Worm (Caenorhabditis elegans): Measurements from ENCODE around the gene T25B9.5.

Gene T25B9.5

ce11 chrIV:10745332-10745731 lies 9.3 kb downstream of the T25B9.5 start:
- TF ChIP-seq ztf-1 (GFP tag; conservative IDR thresholded peaks at IDR 0.05) = no peak
- TF ChIP-seq sma-3 (GFP tag; optimal IDR thresholded peaks at IDR 0.05) = no peak
- no peak for TF ChIP-seq nhr-129 (tag; optimal IDR thresholded peaks at IDR 0.05)
- no peak for TF ChIP-seq nhr-12 (tag; optimal IDR thresholded peaks at IDR 0.05)
- TF ChIP-seq R02D3.7 (tag; optimal IDR thresholded peaks at IDR 0.05) = no peak
- no peak for TF ChIP-seq fos-1 (tag; optimal IDR thresholded peaks at IDR 0.05)
- TF ChIP-seq nhr-77 (tag; optimal IDR thresholded peaks at IDR 0.05) = no peak
- no peak for TF ChIP-seq Y55F3AM.14 (GFP tag; optimal IDR thresholded peaks at IDR 0.05)
- no peak for TF ChIP-seq ztf-11 (tag; optimal IDR thresholded peaks at IDR 0.05)
- no peak for TF ChIP-seq lin-39 (tag; optimal IDR thresholded peaks at IDR 0.05)
- no peak for TF ChIP-seq gmeb-1 (tag; optimal IDR thresholded peaks at IDR 0.05)
- TF ChIP-seq ceh-16 (tag; optimal IDR thresholded peaks at IDR 0.05) = no peak
- TF ChIP-seq alr-1 (tag; optimal IDR thresholded peaks at IDR 0.05) = no peak
- no peak for TF ChIP-seq lsy-2 (tag; optimal IDR thresholded peaks at IDR 0.05)
- no peak for TF ChIP-seq skn-1 (tag; optimal IDR thresholded peaks at IDR 0.05)
- TF ChIP-seq dmd-4 (tag; optimal IDR thresholded peaks at IDR 0.05) = no peak
- TF ChIP-seq lin-11 (tag; optimal IDR thresholded peaks at IDR 0.05) = no peak
- TF ChIP-seq nhr-6 (tag; optimal IDR thresholded peaks at IDR 0.05) = no peak
- no peak for TF ChIP-seq ama-1 (optimal IDR thresholded peaks at IDR 0.05)

- TF ChIP-seq nhr-11 (tag; optimal IDR thresholded peaks at IDR 0.05) (no peak), lin-11 (tag; optimal IDR thresholded peaks at IDR 0.05) (no peak), mab-5 (tag; optimal IDR thresholded peaks at IDR 0.05) (no peak), sem-4 (tag; optimal IDR thresholded peaks at IDR 0.05) (no peak), mdl-1 (tag; optimal IDR thresholded peaks at IDR 0.05) (no peak), Y55F3AM.14 (GFP tag; optimal IDR thresholded peaks at IDR 0.05) (no peak), alr-1 (tag; optimal IDR thresholded peaks at IDR 0.05) (no peak), nhr-237 (tag; optimal IDR thresholded peaks at IDR 0.05) (no peak), sma-3 (GFP tag; optimal IDR thresholded peaks at IDR 0.05) (no peak), nhr-12 (tag; optimal IDR thresholded peaks at IDR 0.05) (no peak), nhr-6 (tag; optimal IDR thresholded peaks at IDR 0.05) (no peak)
Measured at ce11 chrIV:10744475-10744874, 10.1 kb downstream of the T25B9.5 start, which contains the start of gene T25B9.3. Gene T25B9.3 (plus strand): TSS chrIV:10744775.

ce11 chrIV:10738328-10738727 lies 16.3 kb downstream of the T25B9.5 start, which contains the start of gene ssp-34:
Gene ssp-34 (minus strand): TSS chrIV:10738602.
- TF ChIP-seq ztf-4 (tag; optimal IDR thresholded peaks at IDR 0.05) (no peak), mdl-1 (tag; optimal IDR thresholded peaks at IDR 0.05) (no peak), nhr-77 (tag; optimal IDR thresholded peaks at IDR 0.05) (no peak), nhr-21 (tag; optimal IDR thresholded peaks at IDR 0.05) (no peak)

- TF ChIP-seq nhr-25 (tag; optimal IDR thresholded peaks at IDR 0.05) (peak; percentile 76), elt-1 (tag; optimal IDR thresholded peaks at IDR 0.05) (no peak), ceh-16 (tag; optimal IDR thresholded peaks at IDR 0.05) (no peak)
Measured at ce11 chrIV:10737011-10737553, 17.5 kb downstream of the T25B9.5 start, which contains the start of gene grl-21. Gene grl-21 (plus strand): TSS chrIV:10737474.

ce11 chrIV:10734527-10735436 lies 19.8 kb downstream of the T25B9.5 start, which contains the start of the genes orc-5 and cyb-1:
Gene orc-5 (minus strand): TSS chrIV:10734588.
Gene cyb-1 (plus strand): TSS chrIV:10735216.
- no peak for TF ChIP-seq dmd-4 (tag; optimal IDR thresholded peaks at IDR 0.05)
- peak in 1 of 2 experiments; percentile 19 for TF ChIP-seq mdl-1 (tag; optimal IDR thresholded peaks at IDR 0.05)
- no peak for TF ChIP-seq Y55F3AM.14 (GFP tag; optimal IDR thresholded peaks at IDR 0.05)
- TF ChIP-seq ZK546.5 (tag; optimal IDR thresholded peaks at IDR 0.05) = no peak
- no peak for TF ChIP-seq elt-1 (tag; optimal IDR thresholded peaks at IDR 0.05)
- no peak for TF ChIP-seq alr-1 (tag; optimal IDR thresholded peaks at IDR 0.05)
- no peak for TF ChIP-seq nhr-10 (tag; optimal IDR thresholded peaks at IDR 0.05)
- TF ChIP-seq nhr-25 (tag; optimal IDR thresholded peaks at IDR 0.05) = peak; percentile 67
- no peak for TF ChIP-seq peb-1 (tag; optimal IDR thresholded peaks at IDR 0.05)
- TF ChIP-seq mbf-1 (tag; optimal IDR thresholded peaks at IDR 0.05) = no peak
- peak; percentile 25 for TF ChIP-seq sem-4 (tag; optimal IDR thresholded peaks at IDR 0.05)
- peak; percentile 59 for TF ChIP-seq mab-5 (tag; optimal IDR thresholded peaks at IDR 0.05)
- TF ChIP-seq ztf-1 (GFP tag; conservative IDR thresholded peaks at IDR 0.05) = no peak
- no peak for TF ChIP-seq nhr-11 (tag; optimal IDR thresholded peaks at IDR 0.05)
- peak; percentile 72 for TF ChIP-seq nhr-6 (tag; optimal IDR thresholded peaks at IDR 0.05)
- TF ChIP-seq F13H6.1 (tag; optimal IDR thresholded peaks at IDR 0.05) = no peak
- peak; percentile 93 for TF ChIP-seq unc-55 (GFP tag; optimal IDR thresholded peaks at IDR 0.05)
- peak; percentile 77 for TF ChIP-seq C34F6.9 (tag; optimal IDR thresholded peaks at IDR 0.05)
- TF ChIP-seq sma-9 (GFP tag; optimal IDR thresholded peaks at IDR 0.05) = peak; percentile 78
- TF ChIP-seq sma-9 (tag; optimal IDR thresholded peaks at IDR 0.05) = no peak
- TF ChIP-seq nhr-12 (tag; optimal IDR thresholded peaks at IDR 0.05) = no peak
- TF ChIP-seq gmeb-1 (tag; optimal IDR thresholded peaks at IDR 0.05) = peak; percentile 98
- peak; percentile 5 for TF ChIP-seq fos-1 (tag; optimal IDR thresholded peaks at IDR 0.05)
- TF ChIP-seq nhr-77 (tag; optimal IDR thresholded peaks at IDR 0.05) = no peak
- no peak for TF ChIP-seq ama-1 (optimal IDR thresholded peaks at IDR 0.05)
- peak; percentile 42 for TF ChIP-seq ztf-4 (tag; optimal IDR thresholded peaks at IDR 0.05)
- TF ChIP-seq snpc-4 (tag; optimal IDR thresholded peaks at IDR 0.05) = peak; percentile 31
- peak; percentile 42 for TF ChIP-seq sma-3 (GFP tag; optimal IDR thresholded peaks at IDR 0.05)
- TF ChIP-seq ceh-82 (tag; optimal IDR thresholded peaks at IDR 0.05) = peak; percentile 14
- no peak for TF ChIP-seq ztf-11 (tag; optimal IDR thresholded peaks at IDR 0.05)
- no peak for TF ChIP-seq unc-62 (GFP tag; optimal IDR thresholded peaks at IDR 0.05)
- peak in 1 of 2 experiments; percentile 89 for TF ChIP-seq lsy-2 (tag; optimal IDR thresholded peaks at IDR 0.05)
